Worm (Caenorhabditis elegans) whole organism, L1 larva: ENCODE measurements around the gene zhp-4.
A peak's percentile ranks its signal among the peaks of the same experiment; 100 is the strongest.

ENCODE experiments used
- C04F5.9 ChIP-seq: sonication (generic microtip); optimal IDR thresholded peaks from 2 replicates; lab custom pipeline; 2016; ENCODE audit warnings: missing genetic modification characterization, missing compliant biosample characterization
- aha-1 ChIP-seq: fragments of 150-350 bp; optimal IDR thresholded peaks from 2 replicates; lab custom pipeline; 2014; ENCODE audit warnings: missing biosample characterization, missing genetic modification characterization
- ama-1 ChIP-seq: fragments of 150-350 bp; optimal IDR thresholded peaks from 2 replicates; lab custom pipeline; 2014
- ceh-63 ChIP-seq: fragments of 200-800 bp; sonication (Bioruptor generic); optimal IDR thresholded peaks from 2 replicates; lab custom pipeline; 2018; ENCODE audit warnings: mild to moderate bottlenecking, missing genetic modification characterization, missing compliant biosample characterization
- ceh-82 ChIP-seq, 3 experiments: fragments of 150-350 bp in 1 of 3; sonication (generic microtip) in 2 of 3; optimal IDR thresholded peaks; 2 replicates each; lab custom pipeline; 2014 to 2017; ENCODE audit warnings: missing biosample characterization in 3 of 3, missing genetic modification characterization in 3 of 3
- ceh-90 ChIP-seq: sonication (generic microtip); optimal IDR thresholded peaks from 2 replicates; lab custom pipeline; 2016; ENCODE audit warnings: missing genetic modification characterization, missing compliant biosample characterization
- ces-1 ChIP-seq: fragments of 150-350 bp; optimal IDR thresholded peaks from 2 replicates; lab custom pipeline; 2014; ENCODE audit warnings: missing biosample characterization, missing genetic modification reagents, missing genetic modification characterization
- dpl-1 ChIP-seq, 3 experiments: fragments of 150-350 bp in 2 of 3; sonication (generic microtip) in 1 of 3; optimal IDR thresholded peaks; 2 replicates each; lab custom pipeline; 2014 to 2017; ENCODE audit warnings: missing biosample characterization in 3 of 3, missing genetic modification characterization in 3 of 3, missing genetic modification reagents in 3 of 3
- efl-1 ChIP-seq, 4 experiments: fragments of 150-350 bp; optimal IDR thresholded peaks in 3 of 4; peaks in 1 of 4; 1 replicate in 1 of 4; 2 replicates in 3 of 4; lab custom pipeline; 2014; ENCODE audit warnings: missing biosample characterization in 2 of 4, missing genetic modification characterization in 2 of 4, missing genetic modification reagents in 2 of 4
- elt-3 ChIP-seq, 6 experiments: fragments of 150-350 bp in 1 of 6; sonication (generic microtip); optimal IDR thresholded peaks; 2 replicates each; lab custom pipeline; 2017 to 2018; ENCODE audit warnings: missing biosample characterization in 6 of 6, missing genetic modification characterization in 6 of 6, inconsistent platforms in 1 of 6
- fkh-10 ChIP-seq: sonication (generic microtip); optimal IDR thresholded peaks from 2 replicates; lab custom pipeline; 2017; ENCODE audit warnings: missing biosample characterization, missing genetic modification reagents, missing genetic modification characterization
- hlh-17 ChIP-seq: fragments of 200-800 bp; sonication (Bioruptor generic); optimal IDR thresholded peaks from 2 replicates; lab custom pipeline; 2018; ENCODE audit warnings: missing genetic modification characterization, mild to moderate bottlenecking, missing compliant biosample characterization, moderate library complexity, borderline replicate concordance
- hpl-2 ChIP-seq: fragments of 150-350 bp; optimal IDR thresholded peaks from 2 replicates; lab custom pipeline; 2014; ENCODE audit warnings: missing biosample characterization, missing genetic modification reagents, missing genetic modification characterization
- jun-1 ChIP-seq: fragments of 150-350 bp; optimal IDR thresholded peaks from 2 replicates; lab custom pipeline; 2014; ENCODE audit warnings: missing biosample characterization, missing genetic modification reagents, missing genetic modification characterization
- nhr-11 ChIP-seq: fragments of 150-350 bp; optimal IDR thresholded peaks from 2 replicates; lab custom pipeline; 2014; ENCODE audit warnings: missing biosample characterization, missing genetic modification characterization
- nhr-12 ChIP-seq: sonication (generic microtip); optimal IDR thresholded peaks from 2 replicates; lab custom pipeline; 2017; ENCODE audit warnings: missing biosample characterization, missing genetic modification characterization
- nhr-19 ChIP-seq: fragments of 200-800 bp; sonication (Bioruptor generic); conservative IDR thresholded peaks from 2 replicates; pipeline ENCODE4 v1.3.6; 2022; ENCODE audit warnings: missing genetic modification characterization, missing compliant biosample characterization
- nhr-28 ChIP-seq: fragments of 150-350 bp; optimal IDR thresholded peaks from 2 replicates; lab custom pipeline; 2014; ENCODE audit warnings: missing biosample characterization, missing genetic modification characterization
- nhr-47 ChIP-seq: sonication (generic microtip); optimal IDR thresholded peaks from 2 replicates; lab custom pipeline; 2016; ENCODE audit warnings: mild to moderate bottlenecking, missing genetic modification characterization, moderate library complexity, missing compliant biosample characterization
- nhr-71 ChIP-seq: sonication (generic microtip); optimal IDR thresholded peaks from 2 replicates; lab custom pipeline; 2016; ENCODE audit warnings: mild to moderate bottlenecking, missing genetic modification characterization, moderate library complexity, missing compliant biosample characterization
- nhr-77 ChIP-seq: fragments of 150-350 bp; optimal IDR thresholded peaks from 2 replicates; lab custom pipeline; 2014; ENCODE audit warnings: missing biosample characterization, missing genetic modification characterization
- nhr-84 ChIP-seq: sonication (generic microtip); optimal IDR thresholded peaks from 2 replicates; lab custom pipeline; 2017; ENCODE audit warnings: missing biosample characterization, missing genetic modification characterization
- nhr-90 ChIP-seq: sonication (generic microtip); optimal IDR thresholded peaks from 2 replicates; lab custom pipeline; 2016; ENCODE audit warnings: mild to moderate bottlenecking, missing genetic modification characterization, missing compliant biosample characterization; ENCODE audit not compliant: poor library complexity
- rnt-1 ChIP-seq: sonication (generic microtip); optimal IDR thresholded peaks from 2 replicates; lab custom pipeline; 2016; ENCODE audit warnings: mild to moderate bottlenecking, missing genetic modification characterization, moderate library complexity, missing compliant biosample characterization
- skn-1 ChIP-seq: fragments of 150-350 bp; optimal IDR thresholded peaks from 2 replicates; lab custom pipeline; 2014; ENCODE audit warnings: missing biosample characterization, missing genetic modification characterization
- snu-23 ChIP-seq: sonication (generic microtip); optimal IDR thresholded peaks from 2 replicates; lab custom pipeline; 2016; ENCODE audit warnings: missing genetic modification characterization, missing compliant biosample characterization
- sptf-1 ChIP-seq: fragments of 150-350 bp; optimal IDR thresholded peaks from 2 replicates; lab custom pipeline; 2014; ENCODE audit warnings: missing biosample characterization, missing genetic modification characterization
- swsn-7 ChIP-seq: sonication (generic microtip); optimal IDR thresholded peaks from 2 replicates; lab custom pipeline; 2016; ENCODE audit warnings: missing genetic modification characterization, missing compliant biosample characterization
- unc-130 ChIP-seq: fragments of 150-350 bp; optimal IDR thresholded peaks from 2 replicates; lab custom pipeline; 2017; ENCODE audit warnings: missing biosample characterization, missing genetic modification characterization, inconsistent platforms
- unc-30 ChIP-seq: sonication (generic microtip); optimal IDR thresholded peaks from 2 replicates; lab custom pipeline; 2017; ENCODE audit warnings: missing biosample characterization, missing genetic modification characterization
- unc-62 ChIP-seq: fragments of 150-350 bp; optimal IDR thresholded peaks from 2 replicates; lab custom pipeline; 2014; ENCODE audit warnings: missing biosample characterization, missing genetic modification reagents, missing genetic modification characterization
- unc-86 ChIP-seq: sonication (generic microtip); optimal IDR thresholded peaks from 2 replicates; lab custom pipeline; 2016; ENCODE audit warnings: missing genetic modification characterization, missing compliant biosample characterization
- zip-4 ChIP-seq: fragments of 200-800 bp; sonication (Bioruptor generic); optimal IDR thresholded peaks from 2 replicates; lab custom pipeline; 2018; ENCODE audit warnings: mild to moderate bottlenecking, missing genetic modification characterization, moderate library complexity, missing compliant biosample characterization

zhp-4 gene

DNA sequence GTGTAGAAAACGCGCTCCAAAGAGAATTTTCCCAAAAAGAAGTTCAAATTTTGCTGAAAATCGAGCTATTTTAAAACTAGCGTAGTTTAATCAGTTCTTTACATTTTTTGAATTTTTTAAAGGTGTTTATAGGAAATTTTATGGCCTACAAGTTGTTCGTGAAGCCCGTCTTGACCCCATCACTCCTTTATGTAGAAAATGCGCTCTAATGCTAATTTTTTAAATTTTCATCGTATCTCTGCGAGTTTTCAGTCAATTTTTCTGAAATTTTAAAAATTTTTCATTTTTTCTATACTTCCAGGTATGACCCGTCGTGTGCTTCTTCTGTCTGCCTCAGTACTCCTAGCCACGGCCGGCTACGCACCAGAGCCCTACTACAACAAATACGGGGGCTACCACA, 34.6 kb upstream of the zhp-4 start, which contains the start of gene Y39B6A.9:
Y39B6A.9 (plus strand) TSS at position 301 of the 400 bp plus-strand sequence.
- no peak for TF ChIP-seq nhr-84
- no peak for TF ChIP-seq unc-30 (tag; lab: Kevin White, UChicago)
- no peak for TF ChIP-seq snu-23
- no peak for TF ChIP-seq rnt-1 (tag; lab: Kevin White, UChicago)
- TF ChIP-seq nhr-19: no peak
- no peak for TF ChIP-seq nhr-77 (tag; lab: Kevin White, UChicago)
- TF ChIP-seq unc-62 (GFP tag; lab: Kevin White, UChicago): no peak

DNA sequence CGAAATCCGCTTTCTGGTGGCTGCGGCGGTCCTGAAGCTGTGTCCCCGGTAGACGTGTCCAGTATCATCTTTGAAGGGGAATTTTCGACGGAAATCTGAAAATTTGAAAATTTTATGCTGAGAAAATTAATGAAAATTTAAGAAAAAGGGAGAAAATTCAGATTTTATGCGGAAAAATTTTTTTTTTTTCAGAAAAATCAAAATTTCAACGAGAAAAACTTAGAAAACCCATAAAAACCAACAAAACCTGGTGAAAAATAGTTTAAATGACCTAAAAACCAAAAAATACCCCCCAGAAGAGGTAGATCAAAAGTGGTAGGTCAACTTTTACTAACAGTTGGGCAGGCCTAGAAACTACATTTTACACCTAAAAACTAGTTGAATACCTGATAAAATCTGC, 31.9 kb upstream of the zhp-4 start, which contains the start of gene Y39B6A.10:
Y39B6A.10 (minus strand) TSS at position 101 of the 400 bp plus-strand sequence.
- TF ChIP-seq nhr-19 (no peak), nhr-90 (no peak), aha-1 (tag; lab: Kevin White, UChicago) (no peak), swsn-7 (tag; lab: Kevin White, UChicago) (no peak), hpl-2 (GFP tag; lab: Kevin White, UChicago) (no peak), unc-130 (tag; lab: Kevin White, UChicago) (no peak), dpl-1 (GFP tag; optimal IDR thresholded peaks at IDR 0.05; lab: Kevin White, UChicago) (no peak), unc-30 (tag; lab: Kevin White, UChicago) (no peak), ceh-90 (tag; lab: Kevin White, UChicago) (no peak), ceh-82 (tag; optimal IDR thresholded peaks at IDR 0.05; lab: Kevin White, UChicago) (no peak), nhr-12 (tag; lab: Kevin White, UChicago) (no peak), ceh-63 (no peak), hlh-17 (GFP tag; lab: Kevin White, UChicago) (no peak), nhr-71 (no peak), unc-86 (tag; lab: Kevin White, UChicago) (no peak), ces-1 (GFP tag; lab: Kevin White, UChicago) (no peak)

DNA sequence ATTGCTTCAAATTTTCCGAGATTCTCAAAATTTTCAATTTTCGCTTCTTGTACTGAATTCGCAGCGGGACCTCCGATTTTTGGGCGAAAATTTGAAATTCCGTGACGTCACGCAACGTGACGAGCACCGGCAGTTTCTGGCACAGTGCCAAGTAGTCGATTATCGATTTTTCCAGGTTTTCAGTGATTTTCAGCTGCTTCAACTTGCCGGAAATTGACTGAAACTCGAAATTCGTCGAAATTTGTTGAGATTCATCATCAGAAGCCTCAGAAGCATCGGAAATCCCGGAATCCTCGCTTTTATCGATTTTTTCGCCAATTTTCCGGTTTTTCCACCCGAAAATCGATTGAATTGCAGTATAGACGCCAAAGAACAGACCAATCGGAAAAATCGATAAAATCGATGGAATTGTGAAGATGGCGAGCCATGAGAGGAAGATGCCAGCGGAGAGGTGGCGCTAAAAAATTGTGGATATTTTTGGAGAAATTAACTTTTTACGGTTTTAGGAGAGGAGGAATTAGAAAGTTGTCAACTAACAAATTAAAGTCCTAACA, 30.3 kb upstream of the zhp-4 start:
- no peak for TF ChIP-seq hlh-17 (GFP tag; lab: Kevin White, UChicago)
- TF ChIP-seq efl-1 (optimal IDR thresholded peaks at IDR 0.05; lab: Kevin White, UChicago): no peak
- peak in 1 of 2 experiments; percentile 50 for TF ChIP-seq efl-1 (GFP tag; optimal IDR thresholded peaks at IDR 0.05 in 1 of 2; lab: Kevin White, UChicago)
- TF ChIP-seq, all 84 proteins: peak for 1

DNA sequence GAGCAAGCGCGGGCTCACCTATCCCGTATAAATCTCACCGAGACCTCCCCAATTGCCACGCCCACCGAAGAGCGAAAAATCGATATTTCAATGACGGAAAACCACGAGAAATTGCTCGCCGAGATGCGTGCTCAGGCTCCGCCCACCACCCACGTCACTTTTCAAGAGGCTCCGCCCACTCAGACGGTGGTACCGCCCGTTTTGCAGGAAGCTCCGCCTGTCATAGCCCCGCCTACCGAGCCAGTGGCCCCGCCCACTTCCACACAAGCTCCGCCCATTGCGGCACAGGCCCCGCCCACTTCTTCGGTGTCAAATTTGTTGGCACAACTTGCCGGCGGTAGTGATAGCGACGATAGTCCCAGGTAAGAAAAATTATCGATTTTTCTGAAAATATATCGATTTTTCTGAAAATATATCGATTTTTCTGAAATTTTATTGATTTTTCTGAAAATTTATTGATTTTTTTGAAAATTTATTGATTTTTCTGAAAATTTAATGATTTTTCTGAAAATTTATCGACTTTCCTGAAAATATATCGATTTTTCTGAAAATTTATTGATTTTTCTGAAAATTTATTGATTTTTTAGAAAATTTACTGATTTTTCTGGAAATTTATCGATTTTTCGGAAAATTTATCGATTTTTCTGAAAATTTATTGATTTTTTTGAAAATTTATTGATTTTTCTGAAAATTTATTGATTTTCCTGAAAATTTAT, 28.1 kb upstream of the zhp-4 start:
- TF ChIP-seq fkh-10 (GFP tag; lab: Kevin White, UChicago): no peak
- TF ChIP-seq nhr-84: no peak
- no peak for TF ChIP-seq sptf-1 (tag; lab: Kevin White, UChicago)
- TF ChIP-seq zip-4 (GFP tag; lab: Kevin White, UChicago): no peak
- no peak for TF ChIP-seq hpl-2 (GFP tag; lab: Kevin White, UChicago)
- TF ChIP-seq nhr-47 (tag; lab: Kevin White, UChicago): no peak
- no peak for TF ChIP-seq skn-1 (tag; lab: Kevin White, UChicago)
- no peak for TF ChIP-seq nhr-11 (tag; lab: Kevin White, UChicago)
- no peak for TF ChIP-seq elt-3 (tag; optimal IDR thresholded peaks at IDR 0.05; lab: Kevin White, UChicago)
- no peak for TF ChIP-seq ama-1 (lab: Kevin White, UChicago)
- no peak for TF ChIP-seq nhr-28
- no peak for TF ChIP-seq ces-1 (GFP tag; lab: Kevin White, UChicago)
- no peak for TF ChIP-seq jun-1
- no peak for TF ChIP-seq C04F5.9 (tag; lab: Kevin White, UChicago)
- no peak for TF ChIP-seq aha-1 (tag; lab: Kevin White, UChicago)
